Worm (Caenorhabditis elegans) whole organism, L1 larva: Measurements from ENCODE around the gene grl-1.

ENCODE experiments used
- blmp-1 ChIP-seq: fragments of 150-350 bp; optimal IDR thresholded peaks from 2 replicates; lab custom pipeline; 2014; ENCODE audit warnings: missing biosample characterization, missing genetic modification characterization
- fos-1 ChIP-seq: fragments of 150-350 bp; optimal IDR thresholded peaks from 2 replicates; lab custom pipeline; 2014; ENCODE audit warnings: missing biosample characterization, missing genetic modification characterization
- nhr-28 ChIP-seq: fragments of 150-350 bp; optimal IDR thresholded peaks from 2 replicates; lab custom pipeline; 2014; ENCODE audit warnings: missing biosample characterization, missing genetic modification characterization
- skn-1 ChIP-seq: fragments of 150-350 bp; optimal IDR thresholded peaks from 2 replicates; lab custom pipeline; 2014; ENCODE audit warnings: missing biosample characterization, missing genetic modification characterization
- snpc-4 ChIP-seq: fragments of 150-350 bp; optimal IDR thresholded peaks from 2 replicates; lab custom pipeline; 2014; ENCODE audit warnings: missing biosample characterization, missing genetic modification characterization

DNA sequence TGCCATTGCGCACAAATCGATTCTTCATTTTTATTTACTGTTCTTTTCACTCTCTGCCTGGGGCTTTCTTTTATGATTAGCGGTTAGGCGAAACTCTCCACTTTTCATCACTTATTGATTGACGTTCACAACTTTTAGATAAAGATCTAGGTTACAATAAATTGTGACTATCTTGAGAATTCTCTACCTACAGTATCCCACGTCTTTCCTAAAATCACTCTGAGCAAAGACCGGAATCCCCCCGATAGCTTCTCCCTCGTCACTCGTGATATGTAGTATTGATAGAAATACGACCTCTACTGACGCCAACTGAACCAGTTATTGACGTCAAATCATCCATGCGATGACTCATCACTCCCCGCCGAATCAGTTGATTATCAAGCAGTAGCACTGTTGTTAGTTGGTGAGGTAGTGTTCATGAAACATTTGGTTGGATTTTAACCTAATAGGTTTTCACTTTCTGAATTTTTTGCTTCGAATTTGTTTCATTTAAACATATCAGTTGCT lies 11.9 kb downstream of the grl-1 start, which contains the start of gene hir-1:
- TF ChIP-seq skn-1 (tag; lab: Kevin White, UChicago) (no peak), fos-1 (no peak), snpc-4 (tag; lab: Kevin White, UChicago) (no peak), blmp-1 (tag; lab: Kevin White, UChicago) (peak; percentile 60), nhr-28 (no peak)
